Worm (Caenorhabditis elegans): Measurements from ENCODE around the gene K02C4.3.

Gene K02C4.3

DNA sequence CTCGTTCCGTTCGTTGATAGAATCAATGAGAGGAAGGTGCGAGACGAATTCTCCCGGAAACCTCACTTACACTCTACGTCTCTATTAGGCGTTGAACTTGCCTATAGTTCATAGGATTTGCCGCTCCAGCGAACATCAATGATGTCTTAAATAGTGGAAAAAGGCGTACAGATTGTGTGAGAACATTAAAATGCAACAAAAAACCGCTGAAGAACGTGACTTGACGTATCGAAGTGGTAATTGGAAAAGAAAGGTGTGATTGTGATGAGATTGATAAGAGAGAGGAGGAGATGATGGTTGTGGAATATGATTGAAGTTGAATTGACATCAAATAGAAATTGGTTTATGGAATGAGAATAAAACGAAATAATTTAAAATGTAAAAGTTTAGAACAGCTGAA, 52.6 kb downstream of the K02C4.3 start:
- no peak for TF ChIP-seq ref-1 (GFP tag; conservative IDR thresholded peaks at IDR 0.05)
- TF ChIP-seq cog-1 (tag; optimal IDR thresholded peaks at IDR 0.05), result no peak
- TF ChIP-seq ztf-29 (GFP tag; IDR thresholded peaks at IDR 0.05), result no peak
- TF ChIP-seq T22C8.4 (GFP tag; IDR thresholded peaks at IDR 0.05), result no peak
- TF ChIP-seq tab-1 (GFP tag; IDR thresholded peaks at IDR 0.05), result no peak
- no peak for TF ChIP-seq klf-2 (GFP tag; conservative IDR thresholded peaks at IDR 0.05)
- no peak for TF ChIP-seq ztf-23 (GFP tag; IDR thresholded peaks at IDR 0.05)
- TF ChIP-seq flt-1 (GFP tag; IDR thresholded peaks at IDR 0.05), result no peak
- TF ChIP-seq med-1 (GFP tag; optimal IDR thresholded peaks at IDR 0.05; ENCODE audit: insufficient read depth), result no peak

DNA sequence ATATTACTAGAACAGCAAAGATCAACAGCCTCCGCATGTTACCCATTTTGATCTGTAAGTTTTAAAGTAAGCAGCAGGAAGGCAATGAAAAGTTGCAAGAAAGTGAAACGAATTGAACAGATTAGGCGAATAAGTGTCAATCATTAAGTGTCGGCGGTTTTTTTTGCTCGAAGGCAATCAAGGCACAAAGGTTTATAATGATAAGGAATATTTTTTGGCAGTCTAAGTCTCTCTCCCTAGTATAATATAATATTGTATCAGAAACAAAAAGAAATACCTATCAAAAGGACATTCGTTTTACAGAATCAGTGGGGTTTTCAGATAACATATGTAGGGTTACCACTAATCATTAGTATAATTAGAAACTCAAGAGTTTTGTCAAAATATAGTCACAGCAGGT, 54.0 kb downstream of the K02C4.3 start, which contains the start of gene nrf-6:
Gene nrf-6, minus strand, starts transcription at position 52 of the 400 bp plus-strand sequence.
- TF ChIP-seq ref-1 (GFP tag; conservative IDR thresholded peaks at IDR 0.05) (no peak), ztf-23 (GFP tag; IDR thresholded peaks at IDR 0.05) (no peak), ztf-29 (GFP tag; IDR thresholded peaks at IDR 0.05) (no peak), med-1 (GFP tag; optimal IDR thresholded peaks at IDR 0.05; ENCODE audit: insufficient read depth) (no peak), flt-1 (GFP tag; IDR thresholded peaks at IDR 0.05) (no peak), cog-1 (tag; optimal IDR thresholded peaks at IDR 0.05) (no peak), tab-1 (GFP tag; IDR thresholded peaks at IDR 0.05) (no peak), T22C8.4 (GFP tag; IDR thresholded peaks at IDR 0.05) (no peak), klf-2 (GFP tag; conservative IDR thresholded peaks at IDR 0.05) (no peak)
